Fruit fly (Drosophila melanogaster) whole organism, embryonic: ENCODE results near the gene Cad89D.
A peak's percentile ranks its signal among the peaks of the same experiment; 100 is the strongest.

Source experiments
- CG1024 ChIP-seq: fragments of 200-800 bp; sonication (Bioruptor generic); IDR thresholded peaks from 2 replicates; pipeline ENCODE4 v1.3.6; 2022; ENCODE audit warnings: missing biosample characterization, missing genetic modification characterization
- CG11398 ChIP-seq: fragments of 200-800 bp; sonication (Bioruptor generic); optimal IDR thresholded peaks from 2 replicates; lab custom pipeline; 2016; ENCODE audit warnings: missing biosample characterization, missing genetic modification characterization
- CG11456 ChIP-seq: fragments of 200-800 bp; sonication (Bioruptor generic); IDR thresholded peaks from 3 replicates; pipeline ENCODE4 v1.3.6; 2022; ENCODE audit warnings: missing biosample characterization, missing genetic modification characterization
- CG11504 ChIP-seq: fragments of 200-800 bp; sonication (Bioruptor generic); optimal IDR thresholded peaks from 3 replicates; lab custom pipeline; 2019; ENCODE audit warnings: missing biosample characterization, mild to moderate bottlenecking, missing genetic modification characterization, moderate library complexity
- CG14014 ChIP-seq: fragments of 200-800 bp; sonication (Bioruptor generic); IDR thresholded peaks from 2 replicates; pipeline ENCODE4 v1.3.6; 2022; ENCODE audit warnings: missing biosample characterization, missing genetic modification characterization
- CG1529 ChIP-seq: fragments of 200-800 bp; sonication (Bioruptor generic); optimal IDR thresholded peaks from 3 replicates; lab custom pipeline; 2018; ENCODE audit warnings: missing biosample characterization, missing genetic modification characterization
- CG15514 ChIP-seq: fragments of 200-800 bp; sonication (Bioruptor generic); optimal IDR thresholded peaks from 3 replicates; lab custom pipeline; 2017; ENCODE audit warnings: missing biosample characterization, missing genetic modification characterization, mild to moderate bottlenecking, moderate library complexity, missing genetic modification reagents
- CG1602 ChIP-seq: fragments of 200-800 bp; sonication (Bioruptor generic); optimal IDR thresholded peaks from 3 replicates; lab custom pipeline; 2016; ENCODE audit warnings: missing biosample characterization, missing genetic modification characterization
- CG1647 ChIP-seq: fragments of 200-800 bp; sonication (Bioruptor generic); optimal IDR thresholded peaks from 3 replicates; lab custom pipeline; 2016; ENCODE audit warnings: missing biosample characterization, missing genetic modification characterization
- CG18599 ChIP-seq: fragments of 200-800 bp; sonication (Bioruptor generic); optimal IDR thresholded peaks from 3 replicates; lab custom pipeline; 2017; ENCODE audit warnings: missing biosample characterization, missing genetic modification characterization, mild to moderate bottlenecking, moderate library complexity, missing genetic modification reagents
- CG2678 ChIP-seq: fragments of 200-800 bp; sonication (Bioruptor generic); optimal IDR thresholded peaks from 3 replicates; lab custom pipeline; 2019; ENCODE audit warnings: missing biosample characterization, mild to moderate bottlenecking, missing genetic modification characterization, moderate library complexity
- CG3065 ChIP-seq: fragments of 200-800 bp; sonication (Bioruptor generic); optimal IDR thresholded peaks from 2 replicates; lab custom pipeline; 2016; ENCODE audit warnings: missing biosample characterization, missing genetic modification characterization
- CG33213 ChIP-seq: fragments of 200-800 bp; sonication (Bioruptor generic); optimal IDR thresholded peaks from 3 replicates; lab custom pipeline; 2016; ENCODE audit warnings: missing biosample characterization, missing genetic modification characterization
- CG34376 ChIP-seq: fragments of 200-800 bp; sonication (Bioruptor generic); optimal IDR thresholded peaks from 2 replicates; lab custom pipeline; 2018; ENCODE audit warnings: missing biosample characterization, mild to moderate bottlenecking, missing genetic modification characterization
- CG6175 ChIP-seq: fragments of 200-800 bp; sonication (Bioruptor generic); IDR thresholded peaks from 3 replicates; pipeline ENCODE4 v1.3.6; 2022; ENCODE audit warnings: missing biosample characterization, missing genetic modification characterization
- CG7271 ChIP-seq: fragments of 200-800 bp; sonication (Bioruptor generic); optimal IDR thresholded peaks from 2 replicates; lab custom pipeline; 2018; ENCODE audit warnings: missing biosample characterization, mild to moderate bottlenecking, missing genetic modification characterization, moderate library complexity
- CG7357 ChIP-seq: fragments of 200-800 bp; sonication (Bioruptor generic); IDR thresholded peaks from 3 replicates; pipeline ENCODE4 v1.3.6; 2022; ENCODE audit warnings: missing biosample characterization, missing genetic modification characterization
- CG7987 ChIP-seq: fragments of 200-800 bp; sonication (Bioruptor generic); optimal IDR thresholded peaks from 2 replicates; lab custom pipeline; 2018; ENCODE audit warnings: missing biosample characterization, mild to moderate bottlenecking, missing genetic modification characterization, moderate library complexity
- CG8089 ChIP-seq: fragments of 200-800 bp; sonication (Bioruptor generic); optimal IDR thresholded peaks from 3 replicates; lab custom pipeline; 2016; ENCODE audit warnings: missing biosample characterization, missing genetic modification characterization
- CG8290 ChIP-seq, 3 experiments: fragments of 200-800 bp; sonication (Bioruptor generic); optimal IDR thresholded peaks; 2 replicates each; lab custom pipeline; 2016 to 2019; ENCODE audit warnings: missing biosample characterization in 3 of 3, missing genetic modification characterization in 3 of 3, mild to moderate bottlenecking in 2 of 3, moderate library complexity in 1 of 3
- CkIIα-i1 ChIP-seq: fragments of 200-800 bp; sonication (Bioruptor generic); IDR thresholded peaks from 2 replicates; pipeline ENCODE4 v1.3.6; 2022; ENCODE audit warnings: missing biosample characterization, missing genetic modification characterization
- CoRest ChIP-seq: fragments of 200-800 bp; sonication (Bioruptor generic); optimal IDR thresholded peaks from 3 replicates; lab custom pipeline; 2018; ENCODE audit warnings: missing biosample characterization, mild to moderate bottlenecking, missing genetic modification characterization, moderate library complexity
- Dfd ChIP-seq, 2 experiments: fragments of >200 bp; optimal IDR thresholded peaks; 2 replicates each; lab custom pipeline; 2017; ENCODE audit warnings: missing biosample characterization in 2 of 2, missing genetic modification characterization in 2 of 2
- Dip2 ChIP-seq: fragments of 200-800 bp; sonication (Bioruptor generic); IDR thresholded peaks from 2 replicates; pipeline ENCODE4 v1.3.6; 2022; ENCODE audit warnings: missing biosample characterization, missing genetic modification characterization
- Dll ChIP-seq: fragments of 200-800 bp; sonication (Bioruptor generic); IDR thresholded peaks from 4 replicates; pipeline ENCODE4 v1.3.6; 2022; ENCODE audit warnings: missing biosample characterization, missing genetic modification characterization; ENCODE audit not compliant: partially characterized antibody
- Doc2 ChIP-seq: fragments of 200-800 bp; sonication (Bioruptor generic); IDR thresholded peaks from 2 replicates; pipeline ENCODE4 v1.3.6; 2022; ENCODE audit warnings: missing biosample characterization, missing genetic modification characterization
- Fer3 ChIP-seq: fragments of 200-800 bp; sonication (Bioruptor generic); optimal IDR thresholded peaks from 2 replicates; lab custom pipeline; 2018; ENCODE audit warnings: missing biosample characterization, mild to moderate bottlenecking, missing genetic modification characterization, moderate library complexity
- HLH54F ChIP-seq: fragments of 200-800 bp; sonication (Bioruptor generic); optimal IDR thresholded peaks from 3 replicates; lab custom pipeline; 2016; ENCODE audit warnings: missing biosample characterization, missing genetic modification characterization
- Hmr ChIP-seq: fragments of 200-800 bp; sonication (Bioruptor generic); optimal IDR thresholded peaks from 3 replicates; lab custom pipeline; 2017; ENCODE audit warnings: mild to moderate bottlenecking, missing biosample characterization, missing genetic modification reagents, missing genetic modification characterization
- MTF-1 ChIP-seq: fragments of 200-800 bp; sonication (Bioruptor generic); optimal IDR thresholded peaks from 2 replicates; lab custom pipeline; 2018; ENCODE audit warnings: missing biosample characterization, mild to moderate bottlenecking, missing genetic modification characterization, borderline replicate concordance
- NC2α ChIP-seq: fragments of 200-800 bp; sonication (Bioruptor generic); optimal IDR thresholded peaks from 2 replicates; lab custom pipeline; 2016; ENCODE audit warnings: missing biosample characterization, missing genetic modification characterization
- Oaz ChIP-seq: fragments of 200-800 bp; sonication (Bioruptor generic); IDR thresholded peaks from 2 replicates; pipeline ENCODE4 v1.3.6; 2022; ENCODE audit warnings: missing biosample characterization, missing genetic modification characterization
- Oli ChIP-seq: fragments of 200-800 bp; sonication (Bioruptor generic); optimal IDR thresholded peaks from 2 replicates; lab custom pipeline; 2018; ENCODE audit warnings: missing biosample characterization, mild to moderate bottlenecking, missing genetic modification characterization, moderate library complexity
- Opbp ChIP-seq: fragments of 200-800 bp; sonication (Bioruptor generic); IDR thresholded peaks from 3 replicates; pipeline ENCODE4 v1.3.6; 2022; ENCODE audit warnings: missing biosample characterization, missing genetic modification characterization; ENCODE audit not compliant: partially characterized antibody
- Six4 ChIP-seq: fragments of 200-800 bp; sonication (Bioruptor generic); optimal IDR thresholded peaks from 2 replicates; lab custom pipeline; 2016; ENCODE audit warnings: missing biosample characterization, missing genetic modification characterization
- Sox102F ChIP-seq: fragments of 200-800 bp; sonication (Bioruptor generic); optimal IDR thresholded peaks from 2 replicates; lab custom pipeline; 2018; ENCODE audit warnings: missing biosample characterization, mild to moderate bottlenecking, missing genetic modification characterization, moderate library complexity
- Spps ChIP-seq: fragments of 200-800 bp; sonication (Bioruptor generic); optimal IDR thresholded peaks from 2 replicates; lab custom pipeline; 2018; ENCODE audit warnings: missing biosample characterization, mild to moderate bottlenecking, missing genetic modification characterization
- emc ChIP-seq: fragments of 200-800 bp; sonication (Bioruptor generic); optimal IDR thresholded peaks from 2 replicates; lab custom pipeline; 2016; ENCODE audit warnings: missing biosample characterization, missing genetic modification characterization
- ems ChIP-seq: fragments of 200-800 bp; sonication (Bioruptor generic); optimal IDR thresholded peaks from 3 replicates; lab custom pipeline; 2016; ENCODE audit warnings: missing biosample characterization, missing genetic modification characterization
- gcm ChIP-seq: fragments of 200-800 bp; sonication (Bioruptor generic); optimal IDR thresholded peaks from 2 replicates; lab custom pipeline; 2019; ENCODE audit warnings: missing biosample characterization, mild to moderate bottlenecking, missing genetic modification characterization, moderate library complexity
- gt ChIP-seq: fragments of 200-800 bp; sonication (Bioruptor generic); IDR thresholded peaks from 2 replicates; pipeline ENCODE4 v1.3.6; 2022; ENCODE audit warnings: missing biosample characterization, missing genetic modification characterization
- jumu ChIP-seq: fragments of 200-800 bp; sonication (Bioruptor generic); optimal IDR thresholded peaks from 3 replicates; lab custom pipeline; 2016; ENCODE audit warnings: missing biosample characterization, missing genetic modification characterization
- klu ChIP-seq: fragments of 200-800 bp; sonication (Bioruptor generic); IDR thresholded peaks from 2 replicates; pipeline ENCODE4 v1.3.6; 2022; ENCODE audit warnings: missing biosample characterization, missing genetic modification characterization
- lilli ChIP-seq: fragments of 200-800 bp; sonication (Bioruptor generic); optimal IDR thresholded peaks from 3 replicates; lab custom pipeline; 2016; ENCODE audit warnings: missing biosample characterization, missing genetic modification characterization
- lmd ChIP-seq: fragments of 200-800 bp; sonication (Bioruptor generic); IDR thresholded peaks from 2 replicates; pipeline ENCODE4 v1.3.6; 2022; ENCODE audit warnings: missing biosample characterization, missing genetic modification characterization
- nerfin-1 ChIP-seq: fragments of 200-800 bp; sonication (Bioruptor generic); optimal IDR thresholded peaks from 3 replicates; lab custom pipeline; 2019; ENCODE audit warnings: missing biosample characterization, mild to moderate bottlenecking, missing genetic modification characterization, moderate library complexity
- otp ChIP-seq: fragments of 200-800 bp; sonication (Bioruptor generic); IDR thresholded peaks from 3 replicates; pipeline ENCODE4, ENCODE4 v1.3.6; 2022; ENCODE audit warnings: missing biosample characterization, missing genetic modification characterization
- shn ChIP-seq: fragments of 200-800 bp; sonication (Bioruptor generic); optimal IDR thresholded peaks from 3 replicates; lab custom pipeline; 2016; ENCODE audit warnings: missing biosample characterization, missing genetic modification characterization
- sna ChIP-seq: fragments of 200-800 bp; sonication (Bioruptor generic); IDR thresholded peaks from 2 replicates; pipeline ENCODE4 v1.3.6; 2022; ENCODE audit warnings: missing biosample characterization, missing genetic modification characterization; ENCODE audit not compliant: partially characterized antibody
- tap ChIP-seq: fragments of 200-800 bp; optimal IDR thresholded peaks from 3 replicates; lab custom pipeline; 2019; ENCODE audit warnings: missing biosample characterization, mild to moderate bottlenecking, missing genetic modification characterization, moderate library complexity
- twi ChIP-seq: fragments of 200-800 bp; optimal IDR thresholded peaks from 2 replicates; lab custom pipeline; 2019; ENCODE audit warnings: missing biosample characterization, mild to moderate bottlenecking, missing genetic modification characterization, moderate library complexity

The Cad89D gene

dm6 chr3R:16524178-16524577, 29.0 kb upstream of the Cad89D start (continued):
- TF ChIP-seq Dfd (GFP tag; optimal IDR thresholded peaks at IDR 0.05; lab: Kevin White, UChicago) = no peak
- TF ChIP-seq CG11398 (GFP tag; lab: Kevin White, UChicago) = no peak
- TF ChIP-seq CG34376 (GFP tag; lab: Kevin White, UChicago) = no peak
- no peak for TF ChIP-seq CG11456 (GFP tag; lab: Robert Waterston, UW)
- peak; percentile 37 for TF ChIP-seq Six4 (GFP tag; lab: Kevin White, UChicago)
- peak; percentile 83 for TF ChIP-seq CG1024 (GFP tag; lab: Robert Waterston, UW)
- TF ChIP-seq twi = no peak
- no peak for TF ChIP-seq CG7271 (tag; lab: Kevin White, UChicago)
- peak; percentile 70 for TF ChIP-seq Fer3 (tag; lab: Kevin White, UChicago)
- peak; percentile 73 for TF ChIP-seq lmd
- TF ChIP-seq CG8089 (GFP tag; lab: Kevin White, UChicago) = no peak
- TF ChIP-seq Doc2 = no peak
- TF ChIP-seq CkIIα-i1 (GFP tag; lab: Robert Waterston, UW) = no peak
- TF ChIP-seq Spps (tag; lab: Kevin White, UChicago) = peak; percentile 96
- TF ChIP-seq CG14014 = peak; percentile 35; the same call in 1 of the 2 replicates
- TF ChIP-seq gt (GFP tag; lab: Robert Waterston, UW) = peak; percentile 14; the same call in 1 of the 2 replicates
- peak; percentile 78 for TF ChIP-seq nerfin-1 (tag; lab: Kevin White, UChicago)
- no peak for TF ChIP-seq Opbp
- peak; percentile 86 for TF ChIP-seq Sox102F (GFP tag; lab: Kevin White, UChicago)
- TF ChIP-seq klu (GFP tag; lab: Robert Waterston, UW) = no peak
- no peak for TF ChIP-seq CG15514
- TF ChIP-seq NC2α (GFP tag; lab: Kevin White, UChicago) = no peak
- TF ChIP-seq CG6175 = no peak
- 0 out of 2 replicates have a peak, but pooled peaks have one; percentile 21 for TF ChIP-seq Oaz (GFP tag; lab: Robert Waterston, UW)
- peak; percentile 7 for TF ChIP-seq CG1647
- TF ChIP-seq ems (GFP tag; lab: Kevin White, UChicago) = peak; percentile 51
- TF ChIP-seq Hmr (GFP tag; lab: Kevin White, UChicago) = no peak
- peak; percentile 40 for TF ChIP-seq CoRest (tag; lab: Kevin White, UChicago)
- TF ChIP-seq CG1529 = no peak
- peak; percentile 12; the same call in 1 of the 3 replicates for TF ChIP-seq CG7357 (GFP tag; lab: Robert Waterston, UW)
- TF ChIP-seq CG33213 (GFP tag; lab: Kevin White, UChicago) = no peak
- peak; percentile 74 for TF ChIP-seq otp (GFP tag; lab: Robert Waterston, UW)
- no peak for TF ChIP-seq HLH54F (GFP tag; lab: Kevin White, UChicago)
- no peak for TF ChIP-seq emc (GFP tag; lab: Kevin White, UChicago)
- TF ChIP-seq shn = no peak
- TF ChIP-seq CG7987 (GFP tag; lab: Kevin White, UChicago) = no peak
- TF ChIP-seq CG18599 (GFP tag; lab: Kevin White, UChicago) = peak; percentile 55
- TF ChIP-seq sna (GFP tag; lab: Robert Waterston, UW) = no peak
- peak; percentile 69 for TF ChIP-seq gcm (GFP tag; lab: Kevin White, UChicago)
- TF ChIP-seq Dll (GFP tag; lab: Robert Waterston, UW) = no peak
- TF ChIP-seq CG2678 (tag; lab: Kevin White, UChicago) = peak; percentile 90
- TF ChIP-seq CG11504 (tag; lab: Kevin White, UChicago) = peak; percentile 89
- no peak for TF ChIP-seq CG1602 (GFP tag; lab: Kevin White, UChicago)
- TF ChIP-seq MTF-1 (GFP tag; lab: Kevin White, UChicago) = peak; percentile 78
- peak; percentile 90 for TF ChIP-seq tap (tag; lab: Kevin White, UChicago)
- TF ChIP-seq CG3065 (GFP tag; lab: Kevin White, UChicago) = no peak
- no peak for TF ChIP-seq CG8290 (GFP tag; optimal IDR thresholded peaks at IDR 0.05; lab: Kevin White, UChicago)
- no peak for TF ChIP-seq CG8290 (tag; optimal IDR thresholded peaks at IDR 0.05; lab: Kevin White, UChicago)
- peak; percentile 5 for TF ChIP-seq jumu (GFP tag; lab: Kevin White, UChicago)
- peak; percentile 68 for TF ChIP-seq Oli (tag; lab: Kevin White, UChicago)
- no peak for TF ChIP-seq lilli (GFP tag; lab: Kevin White, UChicago)
- no peak for TF ChIP-seq Dip2
